Fruit fly (Drosophila melanogaster) whole organism, embryonic: ENCODE results near the gene Sfp65A.

Experiments used
- CG10209 ChIP-seq: fragments of 200-800 bp; sonication (Bioruptor generic); optimal IDR thresholded peaks from 3 replicates; lab custom pipeline; 2017; ENCODE audit warnings: missing biosample characterization, mild to moderate bottlenecking, missing genetic modification characterization, missing genetic modification reagents
- CG15601 ChIP-seq: fragments of 200-800 bp; sonication (Bioruptor generic); optimal IDR thresholded peaks from 3 replicates; lab custom pipeline; 2019; ENCODE audit warnings: missing biosample characterization, mild to moderate bottlenecking, missing genetic modification characterization, moderate library complexity
- MESR4 ChIP-seq: fragments of 200-800 bp; sonication (Bioruptor generic); optimal IDR thresholded peaks from 2 replicates; lab custom pipeline; 2018; ENCODE audit warnings: missing biosample characterization, mild to moderate bottlenecking, missing genetic modification characterization, moderate library complexity
- crol ChIP-seq: fragments of 200-800 bp; sonication (Bioruptor generic); IDR thresholded peaks from 2 replicates; pipeline ENCODE4 v1.3.6; 2022; ENCODE audit warnings: missing biosample characterization, missing genetic modification characterization
- fru ChIP-seq: fragments of >200 bp; optimal IDR thresholded peaks from 2 replicates; lab custom pipeline; 2017
- insv ChIP-seq, 2 experiments: fragments of 200-800 bp; sonication (Bioruptor generic); optimal IDR thresholded peaks; 3 replicates each; lab custom pipeline; 2016 to 2018; ENCODE audit warnings: missing biosample characterization in 2 of 2, missing genetic modification characterization in 2 of 2
- slp2 ChIP-seq: fragments of 200-800 bp; sonication (Bioruptor generic); optimal IDR thresholded peaks from 2 replicates; lab custom pipeline; 2016; ENCODE audit warnings: missing biosample characterization, missing genetic modification characterization
- zen ChIP-seq: fragments of 200-800 bp; sonication (Bioruptor generic); optimal IDR thresholded peaks from 3 replicates; lab custom pipeline; 2018; ENCODE audit warnings: missing biosample characterization, mild to moderate bottlenecking, missing genetic modification characterization, moderate library complexity

- TF ChIP-seq CG10209 (GFP tag; lab: Kevin White, UChicago) = no peak
- TF ChIP-seq MESR4 (GFP tag; lab: Kevin White, UChicago) = no peak
- TF ChIP-seq insv (GFP tag; optimal IDR thresholded peaks at IDR 0.05; lab: Kevin White, UChicago) = no peak
- no peak for TF ChIP-seq CG15601
- TF ChIP-seq crol = no peak
- no peak for TF ChIP-seq slp2
- no peak for TF ChIP-seq fru (lab: Kevin White, UChicago)
- no peak for TF ChIP-seq zen (tag; lab: Kevin White, UChicago)
These were observed 47.6 kb upstream of the Sfp65A start for dm6 chr3L:6302500-6302899.
